Fruit fly (Drosophila melanogaster) whole organism, embryonic: ENCODE results near the gene HP1b.
A peak's percentile ranks its signal among the peaks of the same experiment; 100 is the strongest.

Experiments used
- ATbp ChIP-seq: fragments of 200-800 bp; sonication (Bioruptor generic); optimal IDR thresholded peaks from 2 replicates; lab custom pipeline; 2017; ENCODE audit warnings: missing biosample characterization, mild to moderate bottlenecking, missing genetic modification characterization, missing genetic modification reagents
- Ada2b ChIP-seq: fragments of 200-800 bp; sonication (Bioruptor generic); IDR thresholded peaks from 2 replicates; pipeline ENCODE4 v1.3.6; 2022; ENCODE audit warnings: missing biosample characterization, missing genetic modification characterization
- Aef1 ChIP-seq: fragments of 200-800 bp; sonication (Bioruptor generic); IDR thresholded peaks from 3 replicates; pipeline ENCODE4 v1.3.6; 2022; ENCODE audit warnings: missing biosample characterization, missing genetic modification characterization
- Atf-2 ChIP-seq: fragments of 200-800 bp; sonication (Bioruptor generic); optimal IDR thresholded peaks from 2 replicates; lab custom pipeline; 2016; ENCODE audit warnings: missing biosample characterization, missing genetic modification characterization
- C15 ChIP-seq: fragments of 200-800 bp; sonication (Bioruptor generic); IDR thresholded peaks from 3 replicates; pipeline ENCODE4 v1.3.6; 2022; ENCODE audit warnings: missing biosample characterization, missing genetic modification characterization
- CG11398 ChIP-seq: fragments of 200-800 bp; sonication (Bioruptor generic); optimal IDR thresholded peaks from 2 replicates; lab custom pipeline; 2016; ENCODE audit warnings: missing biosample characterization, missing genetic modification characterization
- CG12391 ChIP-seq: fragments of 200-800 bp; sonication (Bioruptor generic); optimal IDR thresholded peaks from 3 replicates; lab custom pipeline; 2018; ENCODE audit warnings: missing biosample characterization, mild to moderate bottlenecking, missing genetic modification characterization, moderate library complexity
- CG15269 ChIP-seq: fragments of 200-800 bp; sonication (Bioruptor generic); optimal IDR thresholded peaks from 2 replicates; lab custom pipeline; 2018; ENCODE audit warnings: missing biosample characterization, mild to moderate bottlenecking, missing genetic modification characterization, moderate library complexity
- CG1647 ChIP-seq: fragments of 200-800 bp; sonication (Bioruptor generic); optimal IDR thresholded peaks from 3 replicates; lab custom pipeline; 2016; ENCODE audit warnings: missing biosample characterization, missing genetic modification characterization
- CG16863 ChIP-seq: fragments of 200-800 bp; sonication (Bioruptor generic); optimal IDR thresholded peaks from 3 replicates; lab custom pipeline; 2016; ENCODE audit warnings: missing biosample characterization, missing genetic modification characterization
- CG17359 ChIP-seq: fragments of 200-800 bp; sonication (Bioruptor generic); optimal IDR thresholded peaks from 3 replicates; lab custom pipeline; 2018; ENCODE audit warnings: missing biosample characterization, mild to moderate bottlenecking, missing genetic modification characterization, moderate library complexity
- CG17829 ChIP-seq: fragments of 200-800 bp; optimal IDR thresholded peaks from 2 replicates; lab custom pipeline; 2019; ENCODE audit warnings: missing biosample characterization, mild to moderate bottlenecking, missing genetic modification characterization, moderate library complexity
- CG2120 ChIP-seq: fragments of 200-800 bp; sonication (Bioruptor generic); optimal IDR thresholded peaks from 3 replicates; lab custom pipeline; 2016; ENCODE audit warnings: missing biosample characterization, missing genetic modification characterization
- CG2889 ChIP-seq: fragments of 200-800 bp; sonication (Bioruptor generic); IDR thresholded peaks from 3 replicates; pipeline ENCODE4 v1.3.6; 2022; ENCODE audit warnings: missing biosample characterization, missing genetic modification characterization
- CG31441 ChIP-seq: fragments of 200-800 bp; sonication (Bioruptor generic); IDR thresholded peaks from 2 replicates; pipeline ENCODE4 v1.3.6; 2022; ENCODE audit warnings: missing biosample characterization, missing genetic modification characterization
- CG32532 ChIP-seq: fragments of 200-800 bp; sonication (Bioruptor generic); IDR thresholded peaks from 2 replicates; pipeline ENCODE4 v1.3.6; 2022; ENCODE audit warnings: missing biosample characterization, missing genetic modification characterization
- CG3726 ChIP-seq: fragments of 200-800 bp; sonication (Bioruptor generic); IDR thresholded peaks from 3 replicates; pipeline ENCODE4, ENCODE4 v1.3.6; 2022; ENCODE audit warnings: missing biosample characterization, missing genetic modification characterization
- CG43689 ChIP-seq: fragments of 200-800 bp; sonication (Bioruptor generic); IDR thresholded peaks from 2 replicates; pipeline ENCODE4 v1.3.6; 2022; ENCODE audit warnings: missing biosample characterization, missing genetic modification characterization
- CG4707 ChIP-seq: fragments of 200-800 bp; sonication (Bioruptor generic); optimal IDR thresholded peaks from 2 replicates; lab custom pipeline; 2018; ENCODE audit warnings: missing biosample characterization, mild to moderate bottlenecking, missing genetic modification characterization, moderate library complexity
- CG9609 ChIP-seq: fragments of 200-800 bp; sonication (Bioruptor generic); optimal IDR thresholded peaks from 3 replicates; lab custom pipeline; 2016; ENCODE audit warnings: missing biosample characterization, missing genetic modification characterization
- CHES-1-like ChIP-seq: fragments of 200-800 bp; sonication (Bioruptor generic); optimal IDR thresholded peaks from 2 replicates; lab custom pipeline; 2016; ENCODE audit warnings: missing biosample characterization, missing genetic modification characterization
- HHEX ChIP-seq: fragments of 200-800 bp; sonication (Bioruptor generic); optimal IDR thresholded peaks from 3 replicates; lab custom pipeline; 2017; ENCODE audit warnings: missing biosample characterization, mild to moderate bottlenecking, missing genetic modification characterization, missing genetic modification reagents
- HmgD ChIP-seq: fragments of 200-800 bp; sonication (Bioruptor generic); optimal IDR thresholded peaks from 3 replicates; lab custom pipeline; 2016; ENCODE audit warnings: missing biosample characterization, missing genetic modification characterization
- Hmr ChIP-seq: fragments of 200-800 bp; sonication (Bioruptor generic); optimal IDR thresholded peaks from 3 replicates; lab custom pipeline; 2017; ENCODE audit warnings: mild to moderate bottlenecking, missing biosample characterization, missing genetic modification reagents, missing genetic modification characterization
- Hr3 ChIP-seq: fragments of 200-800 bp; sonication (Bioruptor generic); optimal IDR thresholded peaks from 3 replicates; lab custom pipeline; 2016; ENCODE audit warnings: missing biosample characterization, missing genetic modification characterization
- Lim3 ChIP-seq: fragments of 200-800 bp; sonication (Bioruptor generic); IDR thresholded peaks from 2 replicates; pipeline ENCODE4 v1.3.6; 2022; ENCODE audit warnings: missing biosample characterization, missing genetic modification characterization
- Mad ChIP-seq: fragments of 200-800 bp; sonication (Bioruptor generic); optimal IDR thresholded peaks from 2 replicates; lab custom pipeline; 2016; ENCODE audit warnings: missing biosample characterization, missing genetic modification characterization
- Nf-YB ChIP-seq: fragments of 200-800 bp; sonication (Bioruptor generic); optimal IDR thresholded peaks from 3 replicates; lab custom pipeline; 2019; ENCODE audit warnings: missing biosample characterization, mild to moderate bottlenecking, missing genetic modification characterization, moderate library complexity
- PHDP ChIP-seq: fragments of 200-800 bp; sonication (Bioruptor generic); optimal IDR thresholded peaks from 3 replicates; lab custom pipeline; 2018; ENCODE audit warnings: missing biosample characterization, mild to moderate bottlenecking, missing genetic modification characterization, moderate library complexity
- crc ChIP-seq: fragments of 200-800 bp; sonication (Bioruptor generic); optimal IDR thresholded peaks from 2 replicates; lab custom pipeline; 2016; ENCODE audit warnings: missing biosample characterization, missing genetic modification characterization
- fd3F ChIP-seq: fragments of 200-800 bp; sonication (Bioruptor generic); optimal IDR thresholded peaks from 2 replicates; lab custom pipeline; 2018; ENCODE audit warnings: missing biosample characterization, mild to moderate bottlenecking, missing genetic modification characterization, moderate library complexity
- grn ChIP-seq: fragments of 200-800 bp; sonication (Bioruptor generic); optimal IDR thresholded peaks from 3 replicates; lab custom pipeline; 2017; ENCODE audit warnings: missing biosample characterization, missing genetic modification characterization
- gro ChIP-seq: fragments of 200-800 bp; sonication (Bioruptor generic); optimal IDR thresholded peaks from 2 replicates; lab custom pipeline; 2016; ENCODE audit warnings: missing biosample characterization, missing genetic modification characterization
- ken ChIP-seq: fragments of 200-800 bp; sonication (Bioruptor generic); IDR thresholded peaks from 3 replicates; pipeline ENCODE4 v1.3.6; 2022; ENCODE audit warnings: missing biosample characterization, missing genetic modification characterization
- lilli ChIP-seq: fragments of 200-800 bp; sonication (Bioruptor generic); optimal IDR thresholded peaks from 3 replicates; lab custom pipeline; 2016; ENCODE audit warnings: missing biosample characterization, missing genetic modification characterization
- lmd ChIP-seq: fragments of 200-800 bp; sonication (Bioruptor generic); IDR thresholded peaks from 2 replicates; pipeline ENCODE4 v1.3.6; 2022; ENCODE audit warnings: missing biosample characterization, missing genetic modification characterization
- luna ChIP-seq: fragments of 200-800 bp; sonication (Bioruptor generic); optimal IDR thresholded peaks from 2 replicates; lab custom pipeline; 2016; ENCODE audit warnings: missing biosample characterization, missing genetic modification characterization
- mld ChIP-seq: fragments of 200-800 bp; sonication (Bioruptor generic); IDR thresholded peaks from 3 replicates; pipeline ENCODE4 v1.3.6; 2022; ENCODE audit warnings: missing biosample characterization, missing genetic modification characterization; ENCODE audit not compliant: partially characterized antibody
- nerfin-2 ChIP-seq: fragments of 200-800 bp; sonication (Bioruptor generic); IDR thresholded peaks from 2 replicates; pipeline ENCODE4 v1.3.6; 2022; ENCODE audit warnings: missing biosample characterization, missing genetic modification characterization; ENCODE audit not compliant: partially characterized antibody
- pho ChIP-seq: fragments of 200-800 bp; sonication (Bioruptor generic); optimal IDR thresholded peaks from 2 replicates; lab custom pipeline; 2016; ENCODE audit warnings: missing biosample characterization, missing genetic modification characterization
- slbo ChIP-seq: fragments of 200-800 bp; sonication (Bioruptor generic); IDR thresholded peaks from 2 replicates; pipeline ENCODE4 v1.3.6; 2022; ENCODE audit warnings: missing biosample characterization, missing genetic modification characterization
- slp2 ChIP-seq: fragments of 200-800 bp; sonication (Bioruptor generic); optimal IDR thresholded peaks from 2 replicates; lab custom pipeline; 2016; ENCODE audit warnings: missing biosample characterization, missing genetic modification characterization
- tap ChIP-seq: fragments of 200-800 bp; optimal IDR thresholded peaks from 3 replicates; lab custom pipeline; 2019; ENCODE audit warnings: missing biosample characterization, mild to moderate bottlenecking, missing genetic modification characterization, moderate library complexity
- tgo ChIP-seq: fragments of 200-800 bp; sonication (Bioruptor generic); IDR thresholded peaks from 3 replicates; pipeline ENCODE4 v1.3.6; 2022; ENCODE audit warnings: missing biosample characterization, missing genetic modification characterization
- tio ChIP-seq: fragments of 200-800 bp; sonication (Bioruptor generic); optimal IDR thresholded peaks from 2 replicates; lab custom pipeline; 2017; ENCODE audit warnings: missing biosample characterization, missing genetic modification characterization, inconsistent platforms
- tna ChIP-seq: fragments of 200-800 bp; sonication (Bioruptor generic); IDR thresholded peaks from 2 replicates; pipeline ENCODE4 v1.3.6; 2022; ENCODE audit warnings: missing biosample characterization, missing genetic modification characterization; ENCODE audit not compliant: partially characterized antibody
- toy ChIP-seq: fragments of 200-800 bp; sonication (Bioruptor generic); IDR thresholded peaks from 2 replicates; pipeline ENCODE4 v1.3.6; 2022; ENCODE audit warnings: missing biosample characterization, missing genetic modification characterization
- trem ChIP-seq: fragments of 200-800 bp; optimal IDR thresholded peaks from 3 replicates; lab custom pipeline; 2019; ENCODE audit warnings: missing biosample characterization, mild to moderate bottlenecking, missing genetic modification characterization, moderate library complexity
- zf30C ChIP-seq: fragments of 200-800 bp; sonication (Bioruptor generic); optimal IDR thresholded peaks from 3 replicates; lab custom pipeline; 2018; ENCODE audit warnings: missing biosample characterization, mild to moderate bottlenecking, missing genetic modification characterization

The HP1b gene

DNA sequence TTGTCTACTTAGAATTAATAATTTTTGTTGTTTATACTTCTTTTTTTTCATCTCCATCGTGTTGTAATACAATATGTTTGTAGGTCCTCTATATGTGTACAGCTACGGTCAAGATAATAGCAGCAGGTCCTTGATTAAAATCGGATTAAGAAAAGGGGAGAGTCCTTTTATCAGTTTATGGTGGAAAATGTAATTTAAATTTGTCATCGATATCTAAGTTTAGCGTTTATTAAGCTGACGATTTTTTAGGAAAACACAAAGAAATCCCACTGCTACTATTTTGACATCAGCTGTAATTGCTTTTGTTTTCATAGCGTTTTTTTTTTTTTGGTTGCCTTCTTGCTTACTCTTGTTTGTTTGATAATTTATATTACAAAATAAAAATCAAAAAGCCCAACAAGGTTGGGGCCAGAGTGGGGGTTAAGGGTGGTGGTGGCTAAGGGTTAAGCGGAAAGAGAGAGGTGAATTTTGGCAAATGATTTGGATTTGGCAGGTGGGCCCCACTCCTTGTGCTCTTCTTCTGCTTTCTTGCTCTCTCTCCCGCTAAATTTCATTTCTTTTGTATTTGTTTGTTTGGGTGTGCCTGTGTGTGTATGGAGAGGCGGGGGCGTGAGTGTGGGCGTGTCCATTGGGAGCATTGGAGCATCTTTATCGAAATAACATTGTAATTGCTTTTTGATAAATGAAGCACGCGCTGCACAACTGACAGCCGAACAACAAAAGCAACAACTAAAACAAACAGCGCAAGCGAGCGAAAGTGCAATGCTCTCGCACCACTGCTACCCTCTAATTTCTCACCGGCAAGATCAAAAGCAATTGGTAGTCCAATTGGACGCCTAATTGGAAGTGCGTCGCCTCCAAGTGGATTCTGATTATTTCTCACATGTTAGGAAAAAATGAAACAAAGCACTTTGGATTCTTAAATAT, 40.2 kb downstream of the HP1b start (continued):
- peak; percentile 68 for TF ChIP-seq CG2120 (GFP tag; lab: Kevin White, UChicago)
- no peak for TF ChIP-seq zf30C (GFP tag; lab: Kevin White, UChicago)
- peak; percentile 7 for TF ChIP-seq gro
- TF ChIP-seq CG12391 (tag; lab: Kevin White, UChicago), result peak; percentile 45
- TF ChIP-seq CG32532 (GFP tag; lab: Robert Waterston, UW), result peak; percentile 58; the same call in 1 of the 2 replicates
- TF ChIP-seq slp2 (GFP tag; lab: Kevin White, UChicago), result no peak
- TF ChIP-seq nerfin-2 (GFP tag; lab: Robert Waterston, UW), result no peak
- peak; percentile 27 for TF ChIP-seq ATbp (GFP tag; lab: Kevin White, UChicago)
- peak; percentile 45 for TF ChIP-seq HHEX
- no peak for TF ChIP-seq tap (tag; lab: Kevin White, UChicago)
- TF ChIP-seq luna (GFP tag; lab: Kevin White, UChicago), result no peak
- peak; percentile 17 for TF ChIP-seq Atf-2
- no peak for TF ChIP-seq Nf-YB
- TF ChIP-seq pho (GFP tag; lab: Kevin White, UChicago), result peak; percentile 6
- TF ChIP-seq slbo, result peak; percentile 55
- TF ChIP-seq grn (GFP tag; lab: Kevin White, UChicago), result no peak
- no peak for TF ChIP-seq fd3F (GFP tag; lab: Kevin White, UChicago)
- TF ChIP-seq mld (GFP tag; lab: Robert Waterston, UW), result no peak
- TF ChIP-seq ken, result peak; percentile 41; the same call in 1 of the 3 replicates
- TF ChIP-seq lmd (GFP tag; lab: Robert Waterston, UW), result peak; percentile 32; the same call in 1 of the 2 replicates
- TF ChIP-seq Hmr, result peak; percentile 24
- no peak for TF ChIP-seq HmgD (GFP tag; lab: Kevin White, UChicago)
- TF ChIP-seq Lim3 (GFP tag; lab: Robert Waterston, UW), result no peak
- peak; percentile 58 for TF ChIP-seq CG15269
- TF ChIP-seq tgo (GFP tag; lab: Robert Waterston, UW), result no peak
- no peak for TF ChIP-seq CG2889 (GFP tag; lab: Robert Waterston, UW)
- peak; percentile 1 for TF ChIP-seq CG4707 (GFP tag; lab: Kevin White, UChicago)
- peak; percentile 41 for TF ChIP-seq lilli (GFP tag; lab: Kevin White, UChicago)
- TF ChIP-seq trem, result peak; percentile 1
- TF ChIP-seq CG43689 (GFP tag; lab: Robert Waterston, UW), result no peak
- TF ChIP-seq Aef1 (GFP tag; lab: Robert Waterston, UW), result peak; percentile 16; the same call in 1 of the 3 replicates
- TF ChIP-seq PHDP (tag; lab: Kevin White, UChicago), result peak; percentile 63
- TF ChIP-seq tio (GFP tag; lab: Kevin White, UChicago), result peak; percentile 28
- TF ChIP-seq CG17359 (tag; lab: Kevin White, UChicago), result peak; percentile 66
- no peak for TF ChIP-seq CHES-1-like
- TF ChIP-seq Hr3 (GFP tag; lab: Kevin White, UChicago), result peak; percentile 8
- TF ChIP-seq Mad (GFP tag; lab: Kevin White, UChicago), result peak; percentile 12
- peak; percentile 0 for TF ChIP-seq CG16863 (GFP tag; lab: Kevin White, UChicago)
- TF ChIP-seq CG31441, result peak; percentile 45; the same call in 1 of the 2 replicates
- peak; percentile 46 for TF ChIP-seq Ada2b (GFP tag; lab: Robert Waterston, UW)
- peak; percentile 19 for TF ChIP-seq CG1647
- no peak for TF ChIP-seq C15 (GFP tag; lab: Robert Waterston, UW)
- no peak for TF ChIP-seq CG3726
- TF ChIP-seq CG9609, result no peak
- TF ChIP-seq toy, result no peak
- no peak for TF ChIP-seq crc (GFP tag; lab: Kevin White, UChicago)
- peak; percentile 40 for TF ChIP-seq CG17829 (tag; lab: Kevin White, UChicago)
- TF ChIP-seq tna (GFP tag; lab: Robert Waterston, UW), result no peak
- no peak for TF ChIP-seq CG11398
